Worm (Caenorhabditis elegans) whole organism, young adult: ENCODE measurements around the gene efn-4.

ENCODE experiments used
- F55B11.4 ChIP-seq: sonication (generic microtip); optimal IDR thresholded peaks from 2 replicates; lab custom pipeline; 2016; ENCODE audit warnings: missing compliant biosample characterization, missing genetic modification characterization, borderline replicate concordance; ENCODE audit not compliant: insufficient read depth
- ceh-58 ChIP-seq: fragments of 200-800 bp; sonication (Bioruptor generic); IDR thresholded peaks from 2 replicates; pipeline ENCODE4 v1.3.6; 2022; ENCODE audit warnings: missing genetic modification characterization, missing compliant biosample characterization

ce11 chrIV:558735-559284 is at the start of gene efn-4:
- TF ChIP-seq F55B11.4 (tag; lab: Kevin White, UChicago) = no peak
- no peak for TF ChIP-seq ceh-58 (GFP tag; lab: Robert Waterston, UW)
